Worm (Caenorhabditis elegans) whole organism, midembryonic: ENCODE data around the gene H27A22.1.

Source experiments
- cog-1 ChIP-seq: sonication (generic microtip); optimal IDR thresholded peaks from 2 replicates; lab custom pipeline; 2016; ENCODE audit warnings: missing genetic modification characterization, missing compliant biosample characterization
- flt-1 ChIP-seq: fragments of 200-800 bp; sonication (Bioruptor generic); IDR thresholded peaks from 2 replicates; pipeline ENCODE4 v1.3.6; 2022; ENCODE audit warnings: missing genetic modification characterization, missing compliant biosample characterization
- klf-2 ChIP-seq: fragments of 200-800 bp; sonication (Bioruptor generic); conservative IDR thresholded peaks from 2 replicates; pipeline ENCODE4 v1.3.6; 2022; ENCODE audit warnings: missing genetic modification reagents, missing genetic modification characterization, missing compliant biosample characterization
- ztf-23 ChIP-seq: fragments of 200-800 bp; sonication (Bioruptor generic); IDR thresholded peaks from 2 replicates; pipeline ENCODE4 v1.3.6; 2022; ENCODE audit warnings: missing genetic modification reagents, missing genetic modification characterization, missing compliant biosample characterization

- TF ChIP-seq cog-1 (tag; lab: Kevin White, UChicago) (no peak), klf-2 (GFP tag; lab: Robert Waterston, UW) (no peak), ztf-23 (GFP tag; lab: Robert Waterston, UW) (0 out of 2 replicates have a peak, but pooled peaks have one; percentile 45), flt-1 (GFP tag; lab: Robert Waterston, UW) (no peak)
Observed at ce11 chrV:10578938-10579337, 23.4 kb upstream of the H27A22.1 start, which contains the start of the genes erh-1 and lpd-9.
